Worm (Caenorhabditis elegans) whole organism, L4/young adult: ENCODE data around the gene lgc-55.

Experiments
- W03F9.2 ChIP-seq: fragments of 150-350 bp; optimal IDR thresholded peaks from 2 replicates; lab custom pipeline; 2014; ENCODE audit warnings: missing biosample characterization, missing genetic modification characterization
- dao-5 ChIP-seq: sonication (generic microtip); optimal IDR thresholded peaks from 2 replicates; lab custom pipeline; 2016; ENCODE audit warnings: missing genotype, missing genetic modification characterization, moderate library complexity, missing compliant biosample characterization
- him-1 ChIP-seq: sonication (generic microtip); optimal IDR thresholded peaks from 2 replicates; lab custom pipeline; 2016; ENCODE audit warnings: missing genotype, missing genetic modification reagents, missing genetic modification characterization, missing compliant biosample characterization

Gene lgc-55

DNA sequence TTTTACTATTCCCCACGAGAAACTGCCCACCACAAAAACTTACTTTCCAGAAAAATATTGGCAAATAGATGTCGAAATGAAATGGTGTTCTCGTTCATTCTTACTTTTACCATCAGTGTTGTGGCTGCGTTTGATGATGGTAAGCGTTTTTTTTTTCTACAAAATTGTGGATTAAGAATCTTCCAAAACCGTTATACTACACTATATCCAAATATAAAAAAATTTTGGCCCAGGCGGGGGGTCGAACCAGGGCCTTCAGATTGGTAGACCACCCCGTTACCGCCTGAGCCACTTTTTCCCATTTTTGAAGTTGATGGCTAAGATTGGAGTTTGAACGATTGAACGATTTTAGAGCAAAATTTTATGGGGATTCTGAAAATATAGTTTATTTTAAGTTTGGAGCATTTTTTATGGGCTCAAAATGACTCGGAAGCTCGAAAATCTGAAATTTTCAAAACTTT, at the start of gene lgc-55:
lgc-55 (plus strand) TSS at position 51 of the 461 bp plus-strand sequence.
- TF ChIP-seq dao-5 (tag; lab: Kevin White, UChicago) (no peak), W03F9.2 (no peak), him-1 (tag; lab: Kevin White, UChicago) (no peak)

DNA sequence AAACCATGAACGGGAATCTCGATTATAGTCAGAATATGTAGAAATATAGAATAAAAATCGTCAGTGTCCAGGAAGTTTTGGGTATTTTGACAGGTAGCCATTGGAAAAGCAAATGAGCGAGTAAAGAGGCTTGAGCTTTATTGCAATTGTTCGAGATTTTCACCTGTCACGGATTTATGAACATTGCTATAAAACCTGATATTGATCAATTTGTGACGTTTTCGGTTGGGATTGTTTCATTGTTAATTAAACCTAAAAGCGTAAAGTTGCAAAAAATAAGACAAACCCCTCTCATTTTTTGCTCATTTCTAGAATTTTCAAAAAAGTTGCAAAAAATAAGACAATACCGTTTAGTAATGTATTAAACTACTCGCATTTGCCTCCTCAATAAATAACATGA, 44.6 kb upstream of the lgc-55 start, which contains the start of gene srh-183:
srh-183 (minus strand) TSS at position 101 of the 400 bp plus-strand sequence.
- no peak for TF ChIP-seq dao-5 (tag; lab: Kevin White, UChicago)
- TF ChIP-seq W03F9.2 = no peak
- no peak for TF ChIP-seq him-1 (tag; lab: Kevin White, UChicago)

- no peak for TF ChIP-seq dao-5 (tag; lab: Kevin White, UChicago)
- no peak for TF ChIP-seq him-1 (tag; lab: Kevin White, UChicago)
- no peak for TF ChIP-seq W03F9.2
Observed at ce11 chrV:19981832-19982462, 40.9 kb upstream of the lgc-55 start, which contains the start of gene Y60A3A.24. TSS of gene Y60A3A.24 (minus strand) at chrV:19981882.

ce11 chrV:19986213-19986612, 36.6 kb upstream of the lgc-55 start, which contains the start of gene clec-260:
TSS of gene clec-260 (minus strand) at chrV:19986313.
- TF ChIP-seq dao-5 (tag; lab: Kevin White, UChicago) (no peak), W03F9.2 (no peak), him-1 (tag; lab: Kevin White, UChicago) (no peak)

- TF ChIP-seq W03F9.2 = no peak
- TF ChIP-seq dao-5 (tag; lab: Kevin White, UChicago) = no peak
- TF ChIP-seq him-1 (tag; lab: Kevin White, UChicago) = no peak
Observed at ce11 chrV:19986788-19987187, 36.1 kb upstream of the lgc-55 start.

- TF ChIP-seq dao-5 (tag; lab: Kevin White, UChicago) (no peak), W03F9.2 (no peak), him-1 (tag; lab: Kevin White, UChicago) (no peak)
Observed at ce11 chrV:19987684-19988083, 35.2 kb upstream of the lgc-55 start, which contains the start of gene sri-67. TSS of gene sri-67 (plus strand) at chrV:19987984.

- TF ChIP-seq W03F9.2 (no peak), dao-5 (tag; lab: Kevin White, UChicago) (no peak), him-1 (tag; lab: Kevin White, UChicago) (no peak)
Observed at ce11 chrV:19994093-19994492, 28.8 kb upstream of the lgc-55 start, which contains the start of gene Y60A3A.25. TSS of gene Y60A3A.25 (minus strand) at chrV:19994193.

DNA sequence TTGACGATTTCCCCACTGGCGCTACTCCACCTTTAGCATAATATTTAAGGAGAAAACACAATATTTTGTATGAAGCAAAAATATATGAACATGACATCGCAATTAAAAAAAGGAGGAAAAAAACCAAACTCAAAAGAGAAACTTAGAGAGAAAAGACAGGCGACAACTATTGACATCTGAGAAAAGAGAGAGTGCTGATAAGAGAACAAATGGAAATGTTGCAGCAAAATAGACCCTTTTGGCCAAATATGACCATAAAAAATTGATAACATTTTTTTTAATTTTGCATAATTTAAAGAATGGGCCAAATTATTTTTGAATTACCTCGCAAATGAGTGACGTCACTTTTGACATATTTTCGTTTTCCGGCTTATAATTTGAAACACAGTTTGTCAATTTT, 28.2 kb upstream of the lgc-55 start:
- TF ChIP-seq him-1 (tag; lab: Kevin White, UChicago) = no peak
- TF ChIP-seq W03F9.2 = no peak
- TF ChIP-seq dao-5 (tag; lab: Kevin White, UChicago) = no peak

DNA sequence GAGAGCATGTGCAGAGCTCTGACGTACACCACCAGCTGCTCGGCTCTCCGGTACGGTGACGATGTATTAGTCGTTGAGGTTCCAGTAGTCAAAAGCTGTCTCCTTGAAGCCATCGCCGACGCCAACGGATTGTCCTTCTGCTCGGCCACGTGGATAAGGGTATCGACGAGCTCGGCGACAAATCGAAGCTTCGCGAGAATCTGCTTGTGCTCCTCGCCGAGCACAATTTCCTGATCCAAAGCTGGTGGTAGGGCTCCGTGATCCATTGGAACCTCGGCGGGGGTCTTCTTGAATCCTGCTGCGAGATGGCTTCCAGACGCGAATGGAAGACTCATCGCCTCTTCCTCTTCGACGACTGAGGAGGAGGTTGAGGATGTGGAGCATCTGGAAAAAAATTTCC, 25.4 kb upstream of the lgc-55 start:
- no peak for TF ChIP-seq dao-5 (tag; lab: Kevin White, UChicago)
- no peak for TF ChIP-seq W03F9.2
- no peak for TF ChIP-seq him-1 (tag; lab: Kevin White, UChicago)

ce11 chrV:19998203-19998836, 24.5 kb upstream of the lgc-55 start:
- TF ChIP-seq him-1 (tag; lab: Kevin White, UChicago) = no peak
- TF ChIP-seq dao-5 (tag; lab: Kevin White, UChicago) = no peak
- TF ChIP-seq W03F9.2 = no peak

DNA sequence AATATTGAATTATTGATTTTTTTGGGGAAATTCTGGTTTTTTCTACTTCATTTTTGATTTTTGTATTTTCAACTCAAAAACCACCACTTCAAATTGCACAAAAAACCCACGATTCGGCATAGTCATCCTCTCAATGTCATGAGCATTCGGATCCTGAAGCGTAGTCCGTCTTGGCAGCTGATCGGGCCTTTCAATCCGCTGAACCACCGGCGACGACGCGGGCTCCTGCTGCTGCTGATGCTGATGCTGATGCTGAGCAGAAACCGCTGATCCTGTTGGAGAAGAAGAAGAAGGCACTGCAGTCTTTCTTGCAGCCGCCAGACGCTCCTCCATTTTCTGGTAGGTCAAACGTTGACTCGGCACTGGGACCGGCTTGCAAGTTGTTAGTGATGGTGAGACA, 23.7 kb upstream of the lgc-55 start:
- TF ChIP-seq W03F9.2 = no peak
- no peak for TF ChIP-seq dao-5 (tag; lab: Kevin White, UChicago)
- TF ChIP-seq him-1 (tag; lab: Kevin White, UChicago) = no peak

- TF ChIP-seq him-1 (tag; lab: Kevin White, UChicago) = no peak
- no peak for TF ChIP-seq dao-5 (tag; lab: Kevin White, UChicago)
- TF ChIP-seq W03F9.2 = no peak
Observed at ce11 chrV:19999789-20000188, 23.1 kb upstream of the lgc-55 start.

ce11 chrV:20000639-20001038, 22.2 kb upstream of the lgc-55 start:
- TF ChIP-seq dao-5 (tag; lab: Kevin White, UChicago) (no peak), W03F9.2 (no peak), him-1 (tag; lab: Kevin White, UChicago) (no peak)

DNA sequence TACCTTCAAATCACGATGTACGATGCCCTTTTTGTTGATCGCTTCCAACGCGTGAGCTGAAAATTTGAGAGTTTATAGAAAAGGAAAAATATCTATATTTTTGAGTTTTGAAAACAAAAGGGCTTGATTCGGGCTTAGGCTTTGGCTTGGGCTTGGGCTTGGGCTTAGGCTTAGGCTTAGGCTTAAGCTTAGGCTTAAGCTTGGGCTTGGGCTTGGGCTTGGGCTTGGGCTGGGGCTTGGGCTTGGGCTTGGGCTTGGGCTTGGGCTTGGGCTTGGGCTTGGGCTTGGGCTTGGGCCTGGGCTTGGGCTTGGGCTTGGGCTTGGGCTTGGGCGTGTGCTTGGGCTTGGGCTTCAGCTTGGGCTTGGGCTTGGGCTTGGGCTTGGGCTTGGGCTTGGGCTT, 20.7 kb upstream of the lgc-55 start:
- TF ChIP-seq him-1 (tag; lab: Kevin White, UChicago) (no peak), W03F9.2 (no peak), dao-5 (tag; lab: Kevin White, UChicago) (no peak)
